Fruit fly (Drosophila melanogaster) whole organism, embryonic: ENCODE measurements around the gene Wdfy2.

ENCODE experiments used
- Atf6 ChIP-seq: fragments of 200-800 bp; sonication (Bioruptor generic); IDR thresholded peaks from 2 replicates; pipeline ENCODE4 v1.3.6; 2022; ENCODE audit warnings: missing biosample characterization, missing genetic modification characterization
- B-H1 ChIP-seq: fragments of 200-800 bp; sonication (Bioruptor generic); IDR thresholded peaks from 3 replicates; pipeline ENCODE4 v1.3.6; 2022; ENCODE audit warnings: missing biosample characterization, missing genetic modification characterization
- Blimp-1 ChIP-seq: fragments of 200-800 bp; sonication (Bioruptor generic); optimal IDR thresholded peaks from 3 replicates; lab custom pipeline; 2018; ENCODE audit warnings: missing biosample characterization, missing genetic modification characterization, mild to moderate bottlenecking, moderate library complexity, missing genetic modification reagents
- CG12104 ChIP-seq: fragments of 200-800 bp; sonication (Bioruptor generic); optimal IDR thresholded peaks from 3 replicates; lab custom pipeline; 2016; ENCODE audit warnings: missing biosample characterization, missing genetic modification characterization
- CG12769 ChIP-seq: fragments of 200-800 bp; sonication (Bioruptor generic); optimal IDR thresholded peaks from 2 replicates; lab custom pipeline; 2019; ENCODE audit warnings: missing biosample characterization, mild to moderate bottlenecking, missing genetic modification characterization, moderate library complexity
- CG13296 ChIP-seq: fragments of 200-800 bp; sonication (Bioruptor generic); optimal IDR thresholded peaks from 3 replicates; lab custom pipeline; 2018; ENCODE audit warnings: missing biosample characterization, mild to moderate bottlenecking, missing genetic modification characterization
- CG13775 ChIP-seq: fragments of 200-800 bp; sonication (Bioruptor generic); optimal IDR thresholded peaks from 3 replicates; lab custom pipeline; 2017; ENCODE audit warnings: missing biosample characterization, mild to moderate bottlenecking, missing genetic modification characterization
- CG14014 ChIP-seq: fragments of 200-800 bp; sonication (Bioruptor generic); IDR thresholded peaks from 2 replicates; pipeline ENCODE4 v1.3.6; 2022; ENCODE audit warnings: missing biosample characterization, missing genetic modification characterization
- CG16863 ChIP-seq: fragments of 200-800 bp; sonication (Bioruptor generic); optimal IDR thresholded peaks from 3 replicates; lab custom pipeline; 2016; ENCODE audit warnings: missing biosample characterization, missing genetic modification characterization
- CG17568 ChIP-seq: fragments of 200-800 bp; sonication (Bioruptor generic); optimal IDR thresholded peaks from 2 replicates; lab custom pipeline; 2018; ENCODE audit warnings: missing biosample characterization, mild to moderate bottlenecking, missing genetic modification characterization, moderate library complexity
- CG18619 ChIP-seq: fragments of 200-800 bp; sonication (Bioruptor generic); optimal IDR thresholded peaks from 3 replicates; lab custom pipeline; 2017; ENCODE audit warnings: missing biosample characterization, mild to moderate bottlenecking, missing genetic modification characterization
- CG2199 ChIP-seq: fragments of 200-800 bp; sonication (Bioruptor generic); IDR thresholded peaks from 3 replicates; pipeline ENCODE4 v1.3.6; 2022; ENCODE audit warnings: missing biosample characterization, missing genetic modification characterization
- CG2889 ChIP-seq: fragments of 200-800 bp; sonication (Bioruptor generic); IDR thresholded peaks from 3 replicates; pipeline ENCODE4 v1.3.6; 2022; ENCODE audit warnings: missing biosample characterization, missing genetic modification characterization
- CG31388 ChIP-seq: fragments of 200-800 bp; sonication (Bioruptor generic); optimal IDR thresholded peaks from 2 replicates; lab custom pipeline; 2016; ENCODE audit warnings: missing biosample characterization, missing genetic modification characterization
- CG4854 ChIP-seq: fragments of 200-800 bp; sonication (Bioruptor generic); optimal IDR thresholded peaks from 2 replicates; lab custom pipeline; 2016; ENCODE audit warnings: missing biosample characterization, missing genetic modification characterization, inconsistent platforms
- CG6272 ChIP-seq: fragments of 200-800 bp; sonication (Bioruptor generic); IDR thresholded peaks from 2 replicates; pipeline ENCODE4 v1.3.6; 2022; ENCODE audit warnings: missing biosample characterization, missing genetic modification characterization
- CG7928 ChIP-seq: fragments of 200-800 bp; sonication (Bioruptor generic); optimal IDR thresholded peaks from 2 replicates; lab custom pipeline; 2017; ENCODE audit warnings: missing biosample characterization, mild to moderate bottlenecking, missing genetic modification characterization
- CG8290 ChIP-seq, 3 experiments: fragments of 200-800 bp; sonication (Bioruptor generic); optimal IDR thresholded peaks; 2 replicates each; lab custom pipeline; 2016 to 2019; ENCODE audit warnings: missing biosample characterization in 3 of 3, missing genetic modification characterization in 3 of 3, mild to moderate bottlenecking in 2 of 3, moderate library complexity in 1 of 3
- CG9727 ChIP-seq: fragments of 200-800 bp; sonication (Bioruptor generic); optimal IDR thresholded peaks from 3 replicates; lab custom pipeline; 2017; ENCODE audit warnings: missing biosample characterization, mild to moderate bottlenecking, missing genetic modification characterization
- Fer1 ChIP-seq: fragments of 200-800 bp; sonication (Bioruptor generic); optimal IDR thresholded peaks from 2 replicates; lab custom pipeline; 2017; ENCODE audit warnings: missing biosample characterization, mild to moderate bottlenecking, missing genetic modification characterization
- Gsc ChIP-seq: fragments of 200-800 bp; sonication (Bioruptor generic); IDR thresholded peaks from 2 replicates; pipeline ENCODE4 v1.3.6; 2022; ENCODE audit warnings: missing biosample characterization, missing genetic modification characterization
- Hmr ChIP-seq: fragments of 200-800 bp; sonication (Bioruptor generic); optimal IDR thresholded peaks from 3 replicates; lab custom pipeline; 2017; ENCODE audit warnings: mild to moderate bottlenecking, missing biosample characterization, missing genetic modification reagents, missing genetic modification characterization
- Med ChIP-seq: fragments of 200-800 bp; sonication (Bioruptor generic); peaks from one replicate; lab custom pipeline; 2016; ENCODE audit warnings: missing biosample characterization, missing genetic modification characterization, mild to moderate bottlenecking, inconsistent platforms, moderate library complexity
- NFAT ChIP-seq: fragments of 200-800 bp; sonication (Bioruptor generic); IDR thresholded peaks from 2 replicates; pipeline ENCODE4 v1.3.6; 2022; ENCODE audit warnings: missing biosample characterization, missing genetic modification characterization
- Pdp1 ChIP-seq, 2 experiments: fragments of 200-800 bp; sonication (Bioruptor generic); optimal IDR thresholded peaks; 3 replicates each; lab custom pipeline; 2016; ENCODE audit warnings: missing biosample characterization in 2 of 2, missing genetic modification characterization in 2 of 2, mild to moderate bottlenecking in 1 of 2, moderate library complexity in 1 of 2
- Six4 ChIP-seq: fragments of 200-800 bp; sonication (Bioruptor generic); optimal IDR thresholded peaks from 2 replicates; lab custom pipeline; 2016; ENCODE audit warnings: missing biosample characterization, missing genetic modification characterization
- Sox100B ChIP-seq: fragments of 200-800 bp; sonication (Bioruptor generic); optimal IDR thresholded peaks from 3 replicates; lab custom pipeline; 2018; ENCODE audit warnings: missing biosample characterization, mild to moderate bottlenecking, missing genetic modification characterization
- Spps ChIP-seq: fragments of 200-800 bp; sonication (Bioruptor generic); optimal IDR thresholded peaks from 2 replicates; lab custom pipeline; 2018; ENCODE audit warnings: missing biosample characterization, mild to moderate bottlenecking, missing genetic modification characterization
- YL-1 ChIP-seq: fragments of 200-800 bp; sonication (Bioruptor generic); optimal IDR thresholded peaks from 3 replicates; lab custom pipeline; 2017; ENCODE audit warnings: missing biosample characterization, mild to moderate bottlenecking, missing genetic modification characterization
- ash1 ChIP-seq: fragments of 200-800 bp; sonication (Bioruptor generic); optimal IDR thresholded peaks from 2 replicates; lab custom pipeline; 2018; ENCODE audit warnings: missing biosample characterization, mild to moderate bottlenecking, missing genetic modification characterization
- cad ChIP-seq: fragments of >200 bp; optimal IDR thresholded peaks from 2 replicates; lab custom pipeline; 2017; ENCODE audit warnings: missing biosample characterization, missing genetic modification characterization
- chinmo ChIP-seq: fragments of 200-800 bp; sonication (Bioruptor generic); IDR thresholded peaks from 4 replicates; pipeline ENCODE4 v1.3.6; 2022; ENCODE audit warnings: missing biosample characterization, missing genetic modification characterization; ENCODE audit not compliant: partially characterized antibody
- corto ChIP-seq: fragments of 200-800 bp; sonication (Bioruptor generic); optimal IDR thresholded peaks from 2 replicates; lab custom pipeline; 2016; ENCODE audit warnings: missing biosample characterization, mild to moderate bottlenecking, missing genetic modification characterization, moderate library complexity
- cwo ChIP-seq: fragments of 200-800 bp; sonication (Bioruptor generic); optimal IDR thresholded peaks from 3 replicates; lab custom pipeline; 2017; ENCODE audit warnings: missing biosample characterization, missing genetic modification characterization, mild to moderate bottlenecking, moderate library complexity, missing genetic modification reagents
- dmrt99B ChIP-seq: fragments of 200-800 bp; sonication (Bioruptor generic); optimal IDR thresholded peaks from 2 replicates; lab custom pipeline; 2018; ENCODE audit warnings: missing biosample characterization, mild to moderate bottlenecking, missing genetic modification characterization, moderate library complexity
- fd3F ChIP-seq: fragments of 200-800 bp; sonication (Bioruptor generic); optimal IDR thresholded peaks from 2 replicates; lab custom pipeline; 2018; ENCODE audit warnings: missing biosample characterization, mild to moderate bottlenecking, missing genetic modification characterization, moderate library complexity
- nmo ChIP-seq: fragments of 200-800 bp; sonication (Bioruptor generic); optimal IDR thresholded peaks from 2 replicates; lab custom pipeline; 2018; ENCODE audit warnings: missing biosample characterization, mild to moderate bottlenecking, missing genetic modification characterization, moderate library complexity
- odd ChIP-seq: fragments of 200-800 bp; sonication (Bioruptor generic); optimal IDR thresholded peaks from 2 replicates; lab custom pipeline; 2017; ENCODE audit warnings: missing biosample characterization, mild to moderate bottlenecking, missing genetic modification characterization
- onecut ChIP-seq: fragments of 200-800 bp; sonication (Bioruptor generic); IDR thresholded peaks from 2 replicates; pipeline ENCODE4 v1.3.6; 2022; ENCODE audit warnings: missing biosample characterization, missing genetic modification characterization
- org-1 ChIP-seq: fragments of 200-800 bp; sonication (Bioruptor generic); optimal IDR thresholded peaks from 2 replicates; lab custom pipeline; 2017; ENCODE audit warnings: missing biosample characterization, missing genetic modification characterization
- pan ChIP-seq, 4 experiments: fragments of >200 bp in 3 of 4; fragments of 200-800 bp in 1 of 4; sonication (Bioruptor generic) in 1 of 4; optimal IDR thresholded peaks in 3 of 4; IDR thresholded peaks in 1 of 4; 2 replicates each; pipeline versions ENCODE4 v1.3.6 to Lab custom; 2017 to 2022; ENCODE audit warnings: missing biosample characterization in 2 of 4, missing genetic modification characterization in 2 of 4, mixed read lengths in 1 of 4
- so ChIP-seq: fragments of 200-800 bp; sonication (Bioruptor generic); IDR thresholded peaks from 3 replicates; pipeline ENCODE4 v1.3.6; 2022; ENCODE audit warnings: missing biosample characterization, missing genetic modification characterization
- sr ChIP-seq: fragments of 200-800 bp; sonication (Bioruptor generic); IDR thresholded peaks from 3 replicates; pipeline ENCODE4 v1.3.6; 2022; ENCODE audit warnings: missing biosample characterization, missing genetic modification characterization
- toy ChIP-seq: fragments of 200-800 bp; sonication (Bioruptor generic); IDR thresholded peaks from 2 replicates; pipeline ENCODE4 v1.3.6; 2022; ENCODE audit warnings: missing biosample characterization, missing genetic modification characterization
- unc-4 ChIP-seq: fragments of 200-800 bp; sonication (Bioruptor generic); IDR thresholded peaks from 2 replicates; pipeline ENCODE4 v1.3.6; 2022; ENCODE audit warnings: missing biosample characterization, missing genetic modification characterization; ENCODE audit not compliant: partially characterized antibody
- wek ChIP-seq: fragments of 200-800 bp; sonication (Bioruptor generic); optimal IDR thresholded peaks from 3 replicates; lab custom pipeline; 2018; ENCODE audit warnings: missing biosample characterization, mild to moderate bottlenecking, missing genetic modification characterization, moderate library complexity

Gene Wdfy2

DNA sequence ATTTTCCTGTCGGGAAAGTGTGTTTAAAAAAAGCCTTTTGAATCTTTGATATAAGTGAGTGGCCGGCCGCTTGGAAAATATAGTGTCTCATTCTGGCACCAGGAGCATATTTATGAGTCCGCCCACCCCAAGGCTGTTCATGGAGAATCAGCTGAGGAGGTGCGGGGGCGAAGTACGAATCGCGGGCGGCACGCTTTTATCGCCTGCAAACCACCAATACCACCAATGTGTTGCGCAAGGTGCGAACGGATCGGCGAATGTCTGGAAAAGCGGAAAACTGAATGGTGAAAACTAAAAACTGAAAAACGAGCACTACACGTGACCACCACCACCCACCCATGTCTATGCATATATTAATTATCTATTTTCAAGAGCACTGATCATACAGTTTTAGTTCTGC is 45.9 kb downstream of the Wdfy2 start (continued):
- TF ChIP-seq Pdp1 (GFP tag; optimal IDR thresholded peaks at IDR 0.05; lab: Kevin White, UChicago) (peak in 1 of 2 experiments; percentile 87), CG13775 (GFP tag; lab: Kevin White, UChicago) (no peak), Atf6 (GFP tag; lab: Robert Waterston, UW) (no peak), ash1 (GFP tag; lab: Kevin White, UChicago) (no peak), CG12769 (tag; lab: Kevin White, UChicago) (peak; percentile 76), YL-1 (no peak), unc-4 (GFP tag; lab: Robert Waterston, UW) (no peak), org-1 (no peak), chinmo (0 out of 4 replicates have a peak, but pooled peaks have one; percentile 36), NFAT (GFP tag; lab: Robert Waterston, UW) (no peak), CG18619 (no peak), CG7928 (no peak), Spps (no peak), Blimp-1 (GFP tag; lab: Kevin White, UChicago) (no peak), CG31388 (GFP tag; lab: Kevin White, UChicago) (no peak), cad (GFP tag; lab: Kevin White, UChicago) (no peak), sr (peak; percentile 98), B-H1 (GFP tag; lab: Robert Waterston, UW) (no peak), toy (GFP tag; lab: Robert Waterston, UW) (no peak), CG6272 (GFP tag; lab: Robert Waterston, UW) (no peak), cwo (GFP tag; lab: Kevin White, UChicago) (peak; percentile 96), CG9727 (GFP tag; lab: Kevin White, UChicago) (no peak), Med (GFP tag; lab: Kevin White, UChicago) (peak; percentile 39), Six4 (GFP tag; lab: Kevin White, UChicago) (no peak)

DNA sequence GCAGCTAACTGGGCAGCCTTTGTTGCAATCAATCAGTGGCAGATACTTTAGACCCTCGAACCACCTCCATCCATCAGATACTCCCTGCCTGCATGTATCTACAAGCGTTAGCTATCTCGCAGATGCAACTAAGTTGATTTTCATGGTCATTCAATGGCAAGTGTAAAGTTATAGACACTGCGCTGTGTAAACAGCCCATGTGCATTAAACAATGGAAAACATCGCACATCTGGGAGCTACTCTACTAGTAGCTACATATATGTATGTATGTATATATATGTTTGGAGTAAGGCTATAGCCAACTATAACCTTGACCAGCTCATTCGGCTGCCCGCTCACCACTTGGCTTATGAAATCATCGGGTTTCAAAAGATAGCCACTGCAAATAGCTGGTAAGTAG is 47.1 kb downstream of the Wdfy2 start:
- TF ChIP-seq sr (0 out of 3 replicates have a peak, but pooled peaks have one; percentile 37), Hmr (GFP tag; lab: Kevin White, UChicago) (no peak), chinmo (0 out of 4 replicates have a peak, but pooled peaks have one; percentile 30), CG12104 (no peak), Med (GFP tag; lab: Kevin White, UChicago) (peak; percentile 2), CG2199 (GFP tag; lab: Robert Waterston, UW) (peak; percentile 98), CG14014 (GFP tag; lab: Robert Waterston, UW) (peak; percentile 13; the same call in 1 of the 2 replicates), so (0 out of 3 replicates have a peak, but pooled peaks have one; percentile 36), CG8290 (GFP tag; optimal IDR thresholded peaks at IDR 0.05; lab: Kevin White, UChicago) (no peak), CG8290 (tag; optimal IDR thresholded peaks at IDR 0.05; lab: Kevin White, UChicago) (peak in 1 of 2 experiments; percentile 3), dmrt99B (tag; lab: Kevin White, UChicago) (no peak)

DNA sequence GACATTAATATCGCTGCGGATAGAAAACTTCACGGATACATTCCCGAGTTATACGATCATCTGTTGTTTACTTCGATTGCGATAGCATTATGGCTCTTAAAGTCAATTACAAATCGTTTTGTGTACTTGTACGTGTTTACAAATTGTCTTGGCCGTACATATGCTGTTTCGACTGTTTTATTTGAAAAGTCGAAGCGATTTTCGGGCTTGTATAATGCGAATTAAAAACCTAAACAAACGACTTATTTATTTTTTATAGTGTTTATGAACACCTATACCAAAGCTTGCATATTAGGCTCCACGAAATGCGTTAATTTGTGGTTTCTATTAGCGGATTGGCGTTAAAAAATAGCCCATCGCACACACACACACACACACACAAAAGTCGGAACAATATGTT is 49.2 kb downstream of the Wdfy2 start:
- TF ChIP-seq CG14014 (GFP tag; lab: Robert Waterston, UW): peak; percentile 11; the same call in 1 of the 2 replicates
- peak; percentile 13 for TF ChIP-seq fd3F (GFP tag; lab: Kevin White, UChicago)
- TF ChIP-seq Pdp1 (GFP tag; optimal IDR thresholded peaks at IDR 0.05; lab: Kevin White, UChicago): peak in 1 of 2 experiments; percentile 14
- TF ChIP-seq CG2889: no peak
- TF ChIP-seq CG13296: peak; percentile 41
- TF ChIP-seq wek (GFP tag; lab: Kevin White, UChicago): peak; percentile 36
- TF ChIP-seq CG4854: no peak
- TF ChIP-seq Fer1: peak; percentile 4
- no peak for TF ChIP-seq pan (optimal IDR thresholded peaks at IDR 0.05; lab: Kevin White, UChicago)
- no peak for TF ChIP-seq pan (GFP tag; optimal IDR thresholded peaks at IDR 0.05 in 1 of 2, IDR thresholded peaks at IDR 0.05 in 1 of 2)
- no peak for TF ChIP-seq CG8290 (GFP tag; optimal IDR thresholded peaks at IDR 0.05; lab: Kevin White, UChicago)
- TF ChIP-seq CG8290 (tag; optimal IDR thresholded peaks at IDR 0.05; lab: Kevin White, UChicago): peak in 1 of 2 experiments; percentile 3
- no peak for TF ChIP-seq onecut (GFP tag; lab: Robert Waterston, UW)
- TF ChIP-seq nmo: no peak
- no peak for TF ChIP-seq odd (GFP tag; lab: Kevin White, UChicago)
- peak; percentile 18 for TF ChIP-seq dmrt99B (tag; lab: Kevin White, UChicago)
- no peak for TF ChIP-seq corto
- TF ChIP-seq CG17568: peak; percentile 5
- TF ChIP-seq Sox100B (GFP tag; lab: Kevin White, UChicago): peak; percentile 25
- TF ChIP-seq CG16863 (GFP tag; lab: Kevin White, UChicago): no peak
- no peak for TF ChIP-seq Gsc (GFP tag; lab: Robert Waterston, UW)
